Fruit fly (Drosophila melanogaster) whole organism, adult: ENCODE measurements around the gene Jhbp3.

Experiments
- CG11617 ChIP-seq: fragments of 200-800 bp; sonication (Bioruptor generic); optimal IDR thresholded peaks from 2 replicates; lab custom pipeline; 2017; ENCODE audit warnings: mild to moderate bottlenecking, missing biosample characterization, missing genetic modification reagents, missing genetic modification characterization
- CG12768 ChIP-seq: fragments of 200-800 bp; sonication (Bioruptor generic); optimal IDR thresholded peaks from 2 replicates; lab custom pipeline; 2017; ENCODE audit warnings: missing biosample characterization, missing genetic modification characterization, mild to moderate bottlenecking, moderate library complexity, missing genetic modification reagents
- CG14711 ChIP-seq: fragments of 200-800 bp; sonication (Bioruptor generic); optimal IDR thresholded peaks from 2 replicates; lab custom pipeline; 2018; ENCODE audit warnings: missing biosample characterization, mild to moderate bottlenecking, missing genetic modification characterization, moderate library complexity
- CG1620 ChIP-seq: fragments of 200-800 bp; sonication (Bioruptor generic); optimal IDR thresholded peaks from 2 replicates; lab custom pipeline; 2016; ENCODE audit warnings: missing biosample characterization, missing genetic modification characterization
- CG33017 ChIP-seq: fragments of 200-800 bp; sonication (Bioruptor generic); optimal IDR thresholded peaks from 2 replicates; lab custom pipeline; 2018; ENCODE audit warnings: missing biosample characterization, mild to moderate bottlenecking, missing genetic modification characterization, moderate library complexity
- CG5204 ChIP-seq: fragments of 200-800 bp; sonication (Bioruptor generic); optimal IDR thresholded peaks from 2 replicates; lab custom pipeline; 2016; ENCODE audit warnings: missing biosample characterization, missing genetic modification characterization
- CG7045 ChIP-seq: fragments of 200-800 bp; sonication (Bioruptor generic); optimal IDR thresholded peaks from 2 replicates; lab custom pipeline; 2017; ENCODE audit warnings: missing biosample characterization, mild to moderate bottlenecking, missing genetic modification characterization
- CG7101 ChIP-seq: fragments of 200-800 bp; sonication (Bioruptor generic); optimal IDR thresholded peaks from 2 replicates; lab custom pipeline; 2018; ENCODE audit warnings: missing biosample characterization, mild to moderate bottlenecking, missing genetic modification characterization, moderate library complexity
- Clk ChIP-seq: fragments of 200-800 bp; sonication (Bioruptor generic); optimal IDR thresholded peaks from 2 replicates; lab custom pipeline; 2017; ENCODE audit warnings: missing biosample characterization, missing genetic modification characterization
- Crg-1 ChIP-seq: fragments of 200-800 bp; sonication (Bioruptor generic); optimal IDR thresholded peaks from 2 replicates; lab custom pipeline; 2016; ENCODE audit warnings: missing biosample characterization, missing genetic modification characterization
- Hr96 ChIP-seq: fragments of 200-800 bp; sonication (Bioruptor generic); optimal IDR thresholded peaks from 2 replicates; lab custom pipeline; 2016; ENCODE audit warnings: missing biosample characterization, missing genetic modification characterization
- Mnt ChIP-seq: fragments of 200-800 bp; sonication (Bioruptor generic); optimal IDR thresholded peaks from 2 replicates; lab custom pipeline; 2016; ENCODE audit warnings: missing biosample characterization, mild to moderate bottlenecking, missing genetic modification characterization
- bab1 ChIP-seq: fragments of 200-800 bp; sonication (Bioruptor generic); optimal IDR thresholded peaks from 3 replicates; lab custom pipeline; 2019; ENCODE audit warnings: missing biosample characterization, mild to moderate bottlenecking, missing genetic modification characterization, moderate library complexity
- cic ChIP-seq: fragments of 200-800 bp; sonication (Bioruptor generic); optimal IDR thresholded peaks from 2 replicates; lab custom pipeline; 2017; ENCODE audit warnings: missing biosample characterization, mild to moderate bottlenecking, missing genetic modification characterization, moderate library complexity
- cnc ChIP-seq, 2 experiments: fragments of >200 bp; optimal IDR thresholded peaks; 2 replicates each; lab custom pipeline; 2017
- kay ChIP-seq: fragments of 200-800 bp; sonication (Bioruptor generic); peaks from one replicate; lab custom pipeline; 2016; ENCODE audit warnings: missing biosample characterization, missing genetic modification characterization, borderline replicate concordance
- ovo ChIP-seq: fragments of 200-800 bp; sonication (Bioruptor generic); optimal IDR thresholded peaks from 2 replicates; lab custom pipeline; 2016; ENCODE audit warnings: missing biosample characterization, missing genetic modification characterization
- pad ChIP-seq: fragments of 200-800 bp; sonication (Bioruptor generic); optimal IDR thresholded peaks from 3 replicates; lab custom pipeline; 2017; ENCODE audit warnings: missing biosample characterization, missing genetic modification characterization, mild to moderate bottlenecking, moderate library complexity, missing genetic modification reagents
- tj ChIP-seq: fragments of 200-800 bp; sonication (Bioruptor generic); optimal IDR thresholded peaks from 3 replicates; lab custom pipeline; 2017; ENCODE audit warnings: missing biosample characterization, mild to moderate bottlenecking, missing genetic modification characterization, moderate library complexity
- toe ChIP-seq: fragments of 200-800 bp; sonication (Bioruptor generic); optimal IDR thresholded peaks from 2 replicates; lab custom pipeline; 2016; ENCODE audit warnings: missing biosample characterization, missing genetic modification characterization

The Jhbp3 gene

DNA sequence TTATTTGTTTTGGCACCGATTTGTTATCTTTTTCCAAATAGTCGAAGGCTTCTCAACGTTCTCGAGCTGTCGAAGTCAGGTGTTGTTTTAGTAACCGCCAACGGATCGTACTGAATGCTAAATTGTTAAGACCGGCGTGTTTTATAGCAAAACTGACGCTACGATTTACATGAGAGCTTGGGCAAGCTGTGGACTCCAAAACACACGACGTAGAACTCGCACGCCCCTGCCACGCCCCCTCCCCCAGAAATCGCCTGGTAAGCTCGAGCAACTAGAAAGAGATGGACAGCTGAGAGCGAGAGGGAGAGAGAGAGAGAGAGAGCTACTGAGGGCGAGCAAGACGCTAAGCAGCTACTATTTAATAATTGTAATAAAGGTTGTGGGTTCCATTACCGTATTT is at the start of gene Jhbp3:
Gene Jhbp3 (minus strand): TSS at position 101 of the 400 bp plus-strand sequence.
- TF ChIP-seq Hr96 (no peak), Clk (GFP tag; lab: Kevin White, UChicago) (no peak), CG7045 (GFP tag; lab: Kevin White, UChicago) (no peak), cnc (optimal IDR thresholded peaks at IDR 0.05; lab: Kevin White, UChicago) (no peak), CG14711 (tag; lab: Kevin White, UChicago) (no peak), toe (GFP tag; lab: Kevin White, UChicago) (no peak), Mnt (GFP tag; lab: Kevin White, UChicago) (no peak), tj (GFP tag; lab: Kevin White, UChicago) (no peak), CG33017 (no peak), cic (no peak), ovo (GFP tag; lab: Kevin White, UChicago) (no peak), Crg-1 (GFP tag; lab: Kevin White, UChicago) (no peak), kay (GFP tag; lab: Kevin White, UChicago) (no peak), CG1620 (no peak), CG7101 (no peak), CG11617 (GFP tag; lab: Kevin White, UChicago) (no peak), pad (no peak), CG5204 (no peak), bab1 (GFP tag; lab: Kevin White, UChicago) (no peak), CG12768 (no peak)

DNA sequence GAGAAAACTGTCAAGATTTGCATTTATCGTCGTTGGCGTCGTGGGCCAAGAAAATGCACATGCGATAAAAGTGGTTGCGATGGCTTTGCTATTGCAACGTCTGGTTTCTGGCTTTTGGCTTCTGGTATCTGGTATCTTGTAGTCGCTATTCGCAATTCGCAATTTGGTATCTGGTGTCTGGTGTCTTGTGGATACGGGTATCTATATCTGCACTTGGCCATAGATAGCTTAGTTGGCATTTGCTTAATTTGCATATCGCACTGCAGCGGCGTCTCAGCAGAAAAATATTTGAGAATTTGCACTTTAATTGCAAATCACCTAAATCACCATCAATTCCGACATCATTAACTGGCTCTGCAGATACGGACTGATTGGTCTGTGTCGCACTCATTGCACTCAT is 45.6 kb upstream of the Jhbp3 start:
- no peak for TF ChIP-seq Clk (GFP tag; lab: Kevin White, UChicago)
- TF ChIP-seq Crg-1 (GFP tag; lab: Kevin White, UChicago) = no peak
- TF ChIP-seq cnc (optimal IDR thresholded peaks at IDR 0.05; lab: Kevin White, UChicago) = no peak
- peak; percentile 98 for TF ChIP-seq tj (GFP tag; lab: Kevin White, UChicago)

DNA sequence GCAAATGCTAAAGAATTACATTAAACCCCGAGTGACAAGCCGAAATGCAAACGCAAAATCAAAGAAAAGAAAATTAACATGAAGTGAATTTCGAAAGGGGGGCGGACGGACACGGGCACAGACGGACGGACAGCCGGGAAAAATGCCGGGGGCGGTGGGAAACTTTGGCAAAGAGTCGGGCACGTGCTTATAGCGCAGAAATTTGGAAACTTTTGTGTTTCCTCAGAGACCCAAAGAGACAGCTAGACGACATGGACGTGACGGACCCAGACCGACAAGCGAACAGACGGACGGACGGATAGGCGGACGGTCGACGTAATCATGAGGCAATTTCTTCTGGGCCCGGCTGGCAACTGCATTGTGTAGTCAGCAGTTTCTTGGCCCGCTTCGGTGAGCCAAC is 43.7 kb upstream of the Jhbp3 start:
- TF ChIP-seq tj (GFP tag; lab: Kevin White, UChicago) = peak; percentile 67
- TF ChIP-seq CG1620 = no peak
- TF ChIP-seq Clk (GFP tag; lab: Kevin White, UChicago) = no peak
- TF ChIP-seq Mnt (GFP tag; lab: Kevin White, UChicago) = peak; percentile 13

DNA sequence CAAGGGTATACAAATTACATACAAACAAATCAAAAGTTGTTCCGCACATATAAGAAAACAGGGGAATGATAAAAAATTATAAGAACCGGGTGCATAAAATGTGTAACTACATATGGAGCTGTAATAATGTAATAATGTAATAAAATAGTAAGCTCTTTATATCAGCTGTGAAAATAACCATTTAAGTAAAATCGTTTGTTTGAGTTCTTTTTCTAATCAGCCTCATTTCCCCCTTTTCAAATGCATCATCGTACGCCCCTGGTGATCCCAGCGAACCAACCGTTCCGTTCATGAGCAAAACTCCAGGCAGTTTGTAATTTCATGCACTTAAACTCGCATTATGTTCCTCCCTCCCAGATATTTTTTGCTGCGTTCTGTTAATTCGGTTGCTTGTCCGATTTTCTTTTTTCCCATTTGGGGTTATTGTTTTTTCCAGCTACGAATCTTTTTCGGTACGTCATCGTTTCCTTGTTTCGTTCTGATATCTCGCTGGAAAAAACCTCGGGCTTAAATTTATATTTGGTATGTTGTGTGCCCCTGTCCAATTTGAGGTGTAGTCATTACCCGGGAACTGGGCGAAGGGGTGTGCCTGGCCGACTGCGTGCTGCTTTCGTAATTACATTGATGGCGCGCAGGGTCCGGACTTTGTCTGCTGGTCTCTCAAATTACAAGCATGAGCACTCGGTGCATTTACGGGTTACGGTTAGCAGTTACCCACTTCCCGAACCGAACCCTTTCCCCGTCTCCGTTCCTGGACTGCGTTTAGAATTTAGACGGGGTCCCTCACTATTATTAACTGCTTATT is 42.5 kb upstream of the Jhbp3 start:
- TF ChIP-seq CG7101 = peak; percentile 20
- TF ChIP-seq pad = peak; percentile 11
- TF ChIP-seq bab1 (GFP tag; lab: Kevin White, UChicago) = peak; percentile 52
- TF ChIP-seq CG33017 = no peak
- peak; percentile 37 for TF ChIP-seq CG14711 (tag; lab: Kevin White, UChicago)
- peak; percentile 93 for TF ChIP-seq tj (GFP tag; lab: Kevin White, UChicago)
- no peak for TF ChIP-seq CG7045 (GFP tag; lab: Kevin White, UChicago)

DNA sequence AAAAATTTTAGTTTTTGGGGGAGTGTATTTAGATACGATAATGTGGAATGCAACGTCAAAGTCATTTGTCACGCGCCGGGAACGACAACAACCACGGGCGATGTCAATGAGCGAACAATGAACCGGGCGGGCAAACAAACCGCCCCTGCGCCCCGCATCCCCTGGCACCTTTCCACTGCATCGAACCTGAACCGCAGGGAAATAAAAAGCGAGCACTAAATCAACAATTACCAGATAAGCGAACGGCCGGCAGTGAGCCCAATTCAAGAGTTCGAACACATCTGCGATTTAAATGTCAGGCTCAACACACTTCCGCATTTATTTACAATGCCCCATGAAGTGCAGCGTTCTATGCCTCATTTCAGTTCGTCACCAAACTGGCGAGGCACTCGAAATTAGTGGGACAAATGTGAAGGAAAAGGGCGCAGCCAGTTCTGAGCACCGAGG is 41.5 kb upstream of the Jhbp3 start:
- peak; percentile 7 for TF ChIP-seq CG12768
- no peak for TF ChIP-seq CG5204

DNA sequence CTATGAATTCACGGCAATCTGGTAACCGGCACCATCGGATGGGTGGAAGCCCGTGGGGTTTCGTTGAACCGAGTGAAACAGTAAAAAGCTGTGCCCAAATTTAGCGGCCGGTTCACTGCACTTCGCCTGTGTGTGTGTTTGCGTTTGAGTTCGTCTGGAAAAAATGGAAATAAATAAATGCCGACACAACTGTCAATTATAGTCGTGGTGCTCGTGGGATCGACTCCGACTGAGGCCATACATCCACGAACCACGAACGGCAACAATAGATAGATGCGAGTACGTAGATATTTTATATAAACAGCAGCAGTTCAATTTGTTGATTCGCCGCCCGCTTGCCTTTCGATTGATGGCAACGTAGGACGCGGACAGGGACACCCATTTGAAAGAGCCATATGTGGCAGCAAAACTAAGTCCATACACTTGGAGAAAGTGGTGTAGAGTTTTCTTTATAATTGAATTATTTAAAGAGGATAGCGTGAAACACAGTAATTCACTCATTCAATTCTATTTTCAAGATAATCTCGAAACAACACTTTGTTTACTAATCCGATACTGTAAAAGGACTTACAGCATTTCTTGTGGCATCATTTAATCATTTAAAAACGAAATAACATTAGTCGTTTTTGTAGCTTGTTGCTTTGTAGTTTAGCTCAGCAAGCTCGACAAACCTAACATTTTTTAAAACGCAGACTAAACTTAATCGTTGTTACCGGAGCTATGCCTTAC is 40.7 kb upstream of the Jhbp3 start:
- no peak for TF ChIP-seq CG14711 (tag; lab: Kevin White, UChicago)
- no peak for TF ChIP-seq CG11617 (GFP tag; lab: Kevin White, UChicago)
- TF ChIP-seq ovo (GFP tag; lab: Kevin White, UChicago) = no peak
- TF ChIP-seq CG7101 = no peak
- no peak for TF ChIP-seq CG12768
- no peak for TF ChIP-seq bab1 (GFP tag; lab: Kevin White, UChicago)
- no peak for TF ChIP-seq toe (GFP tag; lab: Kevin White, UChicago)
- no peak for TF ChIP-seq pad
- TF ChIP-seq kay (GFP tag; lab: Kevin White, UChicago) = no peak
- TF ChIP-seq Clk (GFP tag; lab: Kevin White, UChicago) = no peak
- TF ChIP-seq cic = no peak
- TF ChIP-seq cnc (optimal IDR thresholded peaks at IDR 0.05; lab: Kevin White, UChicago) = no peak
- no peak for TF ChIP-seq CG5204
- no peak for TF ChIP-seq Crg-1 (GFP tag; lab: Kevin White, UChicago)
- TF ChIP-seq CG7045 (GFP tag; lab: Kevin White, UChicago) = no peak
- no peak for TF ChIP-seq tj (GFP tag; lab: Kevin White, UChicago)
- no peak for TF ChIP-seq CG33017
- no peak for TF ChIP-seq Hr96

DNA sequence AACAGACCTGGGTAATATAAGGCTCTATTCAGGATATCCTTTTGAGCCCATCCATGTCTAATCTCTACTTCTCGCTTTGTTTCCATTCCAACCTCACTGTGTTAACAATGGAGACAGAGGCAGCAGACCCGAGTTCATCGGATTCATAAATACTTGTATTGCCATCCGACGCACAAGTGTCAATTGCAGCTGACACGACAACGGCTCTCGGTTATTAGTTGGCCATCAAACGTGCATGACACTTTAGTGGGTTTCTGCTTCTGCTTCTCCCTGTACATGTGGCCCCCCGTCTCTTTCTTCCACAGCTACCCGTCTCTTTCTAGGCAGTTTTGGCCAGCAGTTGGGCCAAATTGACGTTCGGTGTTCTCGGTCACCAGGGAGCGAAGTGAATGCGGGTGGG is 39.6 kb upstream of the Jhbp3 start:
- no peak for TF ChIP-seq Crg-1 (GFP tag; lab: Kevin White, UChicago)
- no peak for TF ChIP-seq Clk (GFP tag; lab: Kevin White, UChicago)
- TF ChIP-seq Hr96 = no peak
- TF ChIP-seq bab1 (GFP tag; lab: Kevin White, UChicago) = no peak
- TF ChIP-seq CG11617 (GFP tag; lab: Kevin White, UChicago) = no peak
- no peak for TF ChIP-seq toe (GFP tag; lab: Kevin White, UChicago)
- no peak for TF ChIP-seq CG12768
- TF ChIP-seq CG33017 = no peak
- no peak for TF ChIP-seq kay (GFP tag; lab: Kevin White, UChicago)
- no peak for TF ChIP-seq CG5204
- no peak for TF ChIP-seq cic
- TF ChIP-seq pad = no peak
- no peak for TF ChIP-seq cnc (optimal IDR thresholded peaks at IDR 0.05; lab: Kevin White, UChicago)
- TF ChIP-seq Mnt (GFP tag; lab: Kevin White, UChicago) = no peak
- TF ChIP-seq CG7101 = no peak
- no peak for TF ChIP-seq CG14711 (tag; lab: Kevin White, UChicago)
- no peak for TF ChIP-seq CG7045 (GFP tag; lab: Kevin White, UChicago)
